Fruit fly (Drosophila melanogaster): Measurements from ENCODE around the gene Dnaaf6.

The Dnaaf6 gene

dm6 chr3L:14634773-14635563 is 49.6 kb upstream of the Dnaaf6 start (continued):
- TF ChIP-seq wor (GFP tag; IDR thresholded peaks at IDR 0.05) (no peak), CG10209 (GFP tag; optimal IDR thresholded peaks at IDR 0.05) (peak; percentile 72), CG11398 (GFP tag; optimal IDR thresholded peaks at IDR 0.05) (no peak), CG15514 (GFP tag; optimal IDR thresholded peaks at IDR 0.05) (no peak), NfI (GFP tag; optimal IDR thresholded peaks at IDR 0.05) (no peak), pum (GFP tag; optimal IDR thresholded peaks at IDR 0.05) (no peak), jing (GFP tag; optimal IDR thresholded peaks at IDR 0.05) (no peak), Taf1 (GFP tag; IDR thresholded peaks at IDR 0.05) (no peak), B-H1 (GFP tag; IDR thresholded peaks at IDR 0.05) (no peak), CG6813 (GFP tag; optimal IDR thresholded peaks at IDR 0.05) (peak; percentile 5), Hr78 (GFP tag; optimal IDR thresholded peaks at IDR 0.05) (no peak), ind (GFP tag; optimal IDR thresholded peaks at IDR 0.05) (peak; percentile 5), ERR (GFP tag; optimal IDR thresholded peaks at IDR 0.05) (no peak), CG8290 (GFP tag; optimal IDR thresholded peaks at IDR 0.05) (peak; percentile 23), CG8290 (tag; optimal IDR thresholded peaks at IDR 0.05) (no peak), CG5245 (GFP tag; optimal IDR thresholded peaks at IDR 0.05) (peak; percentile 58), Hsf (GFP tag; optimal IDR thresholded peaks at IDR 0.05) (peak; percentile 33), mirr (GFP tag; optimal IDR thresholded peaks at IDR 0.05) (no peak), CG17802 (tag; optimal IDR thresholded peaks at IDR 0.05) (no peak), onecut (GFP tag; IDR thresholded peaks at IDR 0.05) (peak; percentile 34; the same call in 1 of the 2 replicates), salm (tag; optimal IDR thresholded peaks at IDR 0.05) (peak; percentile 10), H2.0 (GFP tag; IDR thresholded peaks at IDR 0.05) (no peak), fru (optimal IDR thresholded peaks at IDR 0.05) (no peak), gem (tag; optimal IDR thresholded peaks at IDR 0.05) (peak; percentile 90), Gug (GFP tag; IDR thresholded peaks at IDR 0.05) (no peak), CG4360 (GFP tag; IDR thresholded peaks at IDR 0.05) (peak; percentile 7; the same call in 1 of the 2 replicates), CG8478 (optimal IDR thresholded peaks at IDR 0.05) (no peak), CG11247 (GFP tag; IDR thresholded peaks at IDR 0.05) (no peak), tgo (GFP tag; IDR thresholded peaks at IDR 0.05) (peak; percentile 49; the same call in 1 of the 3 replicates), HLH4C (GFP tag; IDR thresholded peaks at IDR 0.05; ENCODE audit: partially characterized antibody) (0 out of 3 replicates have a peak, but pooled peaks have one; percentile 38), zen2 (GFP tag; IDR thresholded peaks at IDR 0.05; ENCODE audit: partially characterized antibody) (no peak), C15 (GFP tag; IDR thresholded peaks at IDR 0.05) (no peak), lilli (GFP tag; optimal IDR thresholded peaks at IDR 0.05) (peak; percentile 29), CG7556 (GFP tag; optimal IDR thresholded peaks at IDR 0.05) (peak; percentile 80), trem (tag; optimal IDR thresholded peaks at IDR 0.05) (peak; percentile 93), CG4707 (GFP tag; optimal IDR thresholded peaks at IDR 0.05) (no peak), fu2 (GFP tag; optimal IDR thresholded peaks at IDR 0.05) (no peak), nerfin-2 (GFP tag; IDR thresholded peaks at IDR 0.05; ENCODE audit: partially characterized antibody) (no peak), Mrtf (GFP tag; IDR thresholded peaks at IDR 0.05) (no peak), Ravus (GFP tag; IDR thresholded peaks at IDR 0.05) (no peak), al (GFP tag; IDR thresholded peaks at IDR 0.05) (no peak), CG4282 (GFP tag; optimal IDR thresholded peaks at IDR 0.05) (no peak), psq (GFP tag; optimal IDR thresholded peaks at IDR 0.05) (peak; percentile 58), CG15269 (tag; optimal IDR thresholded peaks at IDR 0.05) (peak; percentile 33), Xbp1 (GFP tag; optimal IDR thresholded peaks at IDR 0.05) (peak; percentile 52), tx (GFP tag; optimal IDR thresholded peaks at IDR 0.05) (no peak), TFAM (GFP tag; optimal IDR thresholded peaks at IDR 0.05) (no peak), Usf (GFP tag; optimal IDR thresholded peaks at IDR 0.05) (peak; percentile 57), NC2β (GFP tag; optimal IDR thresholded peaks at IDR 0.05) (no peak), az2 (GFP tag; optimal IDR thresholded peaks at IDR 0.05) (peak; percentile 70), Vsx1 (GFP tag; optimal IDR thresholded peaks at IDR 0.05) (peak; percentile 29)
